Fruit fly (Drosophila melanogaster) S2 (cell line): ENCODE data around the gene Cog4.

Experiments used
- CG8478 ChIP-seq: fragments of >200 bp; optimal IDR thresholded peaks from 2 replicates; lab custom pipeline; 2018
- CTCF ChIP-seq, 2 experiments: fragments of >200 bp; optimal IDR thresholded peaks; 2 replicates each; lab custom pipeline; 2018

dm6 chr2L:10474815-10475214, 13.6 kb downstream of the Cog4 start:
- no peak for TF ChIP-seq CTCF (optimal IDR thresholded peaks at IDR 0.05; lab: Kevin White, UChicago)
- TF ChIP-seq CG8478 (lab: Kevin White, UChicago) = no peak
